Fruit fly (Drosophila melanogaster): Measurements from ENCODE around the gene Cpsf5.

Gene Cpsf5

dm6 chr3L:9430608-9430952, 19.7 kb downstream of the Cpsf5 start:
- TF ChIP-seq tj (GFP tag; optimal IDR thresholded peaks at IDR 0.05) (no peak), CG12768 (GFP tag; optimal IDR thresholded peaks at IDR 0.05) (peak; percentile 34), Crg-1 (GFP tag; optimal IDR thresholded peaks at IDR 0.05) (no peak)

- TF ChIP-seq CG14711 (tag; optimal IDR thresholded peaks at IDR 0.05) (no peak), cic (GFP tag; optimal IDR thresholded peaks at IDR 0.05) (no peak), Mnt (GFP tag; optimal IDR thresholded peaks at IDR 0.05) (no peak), Hr96 (GFP tag; optimal IDR thresholded peaks at IDR 0.05) (no peak), toe (GFP tag; optimal IDR thresholded peaks at IDR 0.05) (no peak), CG33017 (tag; optimal IDR thresholded peaks at IDR 0.05) (no peak), Crg-1 (GFP tag; optimal IDR thresholded peaks at IDR 0.05) (no peak), tj (GFP tag; optimal IDR thresholded peaks at IDR 0.05) (no peak), kay (GFP tag; ENCODE audit: borderline replicate concordance) (no peak), ovo (GFP tag; optimal IDR thresholded peaks at IDR 0.05) (no peak), CG11617 (GFP tag; optimal IDR thresholded peaks at IDR 0.05) (no peak), Clk (GFP tag; optimal IDR thresholded peaks at IDR 0.05) (no peak), CG7045 (GFP tag; optimal IDR thresholded peaks at IDR 0.05) (no peak), CG7101 (tag; optimal IDR thresholded peaks at IDR 0.05) (no peak), CG5204 (GFP tag; optimal IDR thresholded peaks at IDR 0.05) (no peak), pad (GFP tag; optimal IDR thresholded peaks at IDR 0.05) (no peak)
Measured at dm6 chr3L:9431848-9432623, 21.2 kb downstream of the Cpsf5 start.

dm6 chr3L:9432810-9433587, 22.2 kb downstream of the Cpsf5 start:
- TF ChIP-seq CG7045 (GFP tag; optimal IDR thresholded peaks at IDR 0.05) = no peak
- TF ChIP-seq tj (GFP tag; optimal IDR thresholded peaks at IDR 0.05) = no peak
- TF ChIP-seq CG7101 (tag; optimal IDR thresholded peaks at IDR 0.05) = no peak
- TF ChIP-seq Clk (GFP tag; optimal IDR thresholded peaks at IDR 0.05) = no peak
- TF ChIP-seq kay (GFP tag; ENCODE audit: borderline replicate concordance) = no peak
- TF ChIP-seq CG12768 (GFP tag; optimal IDR thresholded peaks at IDR 0.05) = no peak
- no peak for TF ChIP-seq toe (GFP tag; optimal IDR thresholded peaks at IDR 0.05)
- TF ChIP-seq CG33017 (tag; optimal IDR thresholded peaks at IDR 0.05) = no peak
- no peak for TF ChIP-seq CG14711 (tag; optimal IDR thresholded peaks at IDR 0.05)
- no peak for TF ChIP-seq pad (GFP tag; optimal IDR thresholded peaks at IDR 0.05)
- peak; percentile 11 for TF ChIP-seq Crg-1 (GFP tag; optimal IDR thresholded peaks at IDR 0.05)
- TF ChIP-seq cic (GFP tag; optimal IDR thresholded peaks at IDR 0.05) = peak; percentile 25

dm6 chr3L:9435315-9435714, 24.5 kb downstream of the Cpsf5 start, which contains the start of gene CG42526:
Gene CG42526 (minus strand): TSS chr3L:9435399.
- TF ChIP-seq CG14711 (tag; optimal IDR thresholded peaks at IDR 0.05) (peak; percentile 36), cnc (optimal IDR thresholded peaks at IDR 0.05) (no peak), bab1 (GFP tag; optimal IDR thresholded peaks at IDR 0.05) (peak; percentile 41), Clk (GFP tag; optimal IDR thresholded peaks at IDR 0.05) (no peak), pad (GFP tag; optimal IDR thresholded peaks at IDR 0.05) (peak; percentile 26), CG33017 (tag; optimal IDR thresholded peaks at IDR 0.05) (no peak), toe (GFP tag; optimal IDR thresholded peaks at IDR 0.05) (no peak), tj (GFP tag; optimal IDR thresholded peaks at IDR 0.05) (no peak), kay (GFP tag; ENCODE audit: borderline replicate concordance) (no peak), ovo (GFP tag; optimal IDR thresholded peaks at IDR 0.05) (no peak), Mnt (GFP tag; optimal IDR thresholded peaks at IDR 0.05) (peak; percentile 17), cic (GFP tag; optimal IDR thresholded peaks at IDR 0.05) (peak; percentile 50), Hr96 (GFP tag; optimal IDR thresholded peaks at IDR 0.05) (peak; percentile 39), CG5204 (GFP tag; optimal IDR thresholded peaks at IDR 0.05) (no peak), Crg-1 (GFP tag; optimal IDR thresholded peaks at IDR 0.05) (no peak), CG1620 (GFP tag; optimal IDR thresholded peaks at IDR 0.05) (no peak), CG7045 (GFP tag; optimal IDR thresholded peaks at IDR 0.05) (no peak), CG11617 (GFP tag; optimal IDR thresholded peaks at IDR 0.05) (peak; percentile 43), CG12768 (GFP tag; optimal IDR thresholded peaks at IDR 0.05) (peak; percentile 4), CG7101 (tag; optimal IDR thresholded peaks at IDR 0.05) (peak; percentile 62)

- peak; percentile 12 for TF ChIP-seq Mnt (GFP tag; optimal IDR thresholded peaks at IDR 0.05)
- no peak for TF ChIP-seq CG12768 (GFP tag; optimal IDR thresholded peaks at IDR 0.05)
- TF ChIP-seq kay (GFP tag; ENCODE audit: borderline replicate concordance) = no peak
Measured at dm6 chr3L:9435831-9436230, 25.0 kb downstream of the Cpsf5 start.

- TF ChIP-seq tj (GFP tag; optimal IDR thresholded peaks at IDR 0.05) = no peak
- no peak for TF ChIP-seq Crg-1 (GFP tag; optimal IDR thresholded peaks at IDR 0.05)
- no peak for TF ChIP-seq CG33017 (tag; optimal IDR thresholded peaks at IDR 0.05)
- no peak for TF ChIP-seq cic (GFP tag; optimal IDR thresholded peaks at IDR 0.05)
- TF ChIP-seq CG7101 (tag; optimal IDR thresholded peaks at IDR 0.05) = no peak
- TF ChIP-seq Clk (GFP tag; optimal IDR thresholded peaks at IDR 0.05) = no peak
- no peak for TF ChIP-seq CG5204 (GFP tag; optimal IDR thresholded peaks at IDR 0.05)
- no peak for TF ChIP-seq CG1620 (GFP tag; optimal IDR thresholded peaks at IDR 0.05)
- no peak for TF ChIP-seq CG12768 (GFP tag; optimal IDR thresholded peaks at IDR 0.05)
- TF ChIP-seq CG14711 (tag; optimal IDR thresholded peaks at IDR 0.05) = no peak
- no peak for TF ChIP-seq Hr96 (GFP tag; optimal IDR thresholded peaks at IDR 0.05)
- no peak for TF ChIP-seq CG7045 (GFP tag; optimal IDR thresholded peaks at IDR 0.05)
- TF ChIP-seq toe (GFP tag; optimal IDR thresholded peaks at IDR 0.05) = no peak
- no peak for TF ChIP-seq kay (GFP tag; ENCODE audit: borderline replicate concordance)
- no peak for TF ChIP-seq CG11617 (GFP tag; optimal IDR thresholded peaks at IDR 0.05)
- no peak for TF ChIP-seq Mnt (GFP tag; optimal IDR thresholded peaks at IDR 0.05)
- TF ChIP-seq pad (GFP tag; optimal IDR thresholded peaks at IDR 0.05) = no peak
- no peak for TF ChIP-seq bab1 (GFP tag; optimal IDR thresholded peaks at IDR 0.05)
Measured at dm6 chr3L:9438858-9439257, 28.0 kb downstream of the Cpsf5 start.

Data from whole organism, adult.